Fruit fly (Drosophila melanogaster) whole organism, embryonic: ENCODE results near the gene CG14695.

Experiments
- CG4360 ChIP-seq: fragments of 200-800 bp; sonication (Bioruptor generic); IDR thresholded peaks from 2 replicates; pipeline ENCODE4 v1.3.6; 2022; ENCODE audit warnings: missing biosample characterization, missing genetic modification characterization
- HLH4C ChIP-seq: fragments of 200-800 bp; sonication (Bioruptor generic); IDR thresholded peaks from 3 replicates; pipeline ENCODE4 v1.3.6; 2022; ENCODE audit warnings: missing biosample characterization, missing genetic modification characterization; ENCODE audit not compliant: partially characterized antibody
- chinmo ChIP-seq: fragments of 200-800 bp; sonication (Bioruptor generic); IDR thresholded peaks from 4 replicates; pipeline ENCODE4 v1.3.6; 2022; ENCODE audit warnings: missing biosample characterization, missing genetic modification characterization; ENCODE audit not compliant: partially characterized antibody
- ftz-f1 ChIP-seq: fragments of 200-800 bp; sonication (Bioruptor generic); optimal IDR thresholded peaks from 2 replicates; lab custom pipeline; 2016; ENCODE audit warnings: missing biosample characterization, missing genetic modification characterization
- tna ChIP-seq: fragments of 200-800 bp; sonication (Bioruptor generic); IDR thresholded peaks from 2 replicates; pipeline ENCODE4 v1.3.6; 2022; ENCODE audit warnings: missing biosample characterization, missing genetic modification characterization; ENCODE audit not compliant: partially characterized antibody

CG14695 gene

DNA sequence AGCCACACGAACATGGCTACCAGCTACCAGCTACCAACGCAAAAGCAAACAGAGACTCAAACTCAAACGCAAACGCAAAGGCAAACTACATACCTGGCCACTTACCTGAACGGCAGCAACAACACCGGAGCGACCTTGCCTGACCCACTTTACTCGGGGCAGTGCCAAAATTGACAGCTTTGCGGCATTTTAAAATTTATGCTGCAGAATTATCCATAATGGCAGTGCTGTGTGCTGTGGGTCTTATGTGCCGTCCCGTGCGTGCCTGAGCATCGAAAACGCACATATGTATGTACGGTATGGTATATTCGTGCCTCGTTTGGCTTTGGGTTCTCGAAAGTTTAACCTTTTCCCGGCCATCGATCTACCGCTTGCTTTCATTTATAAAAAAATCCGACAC lies 50.4 kb downstream of the CG14695 start:
- TF ChIP-seq chinmo: 0 out of 4 replicates have a peak, but pooled peaks have one; percentile 26
- 0 out of 2 replicates have a peak, but pooled peaks have one; percentile 14 for TF ChIP-seq tna (GFP tag; lab: Robert Waterston, UW)
- TF ChIP-seq CG4360: 0 out of 2 replicates have a peak, but pooled peaks have one; percentile 21
- TF ChIP-seq ftz-f1 (GFP tag; lab: Kevin White, UChicago): no peak
- 0 out of 3 replicates have a peak, but pooled peaks have one; percentile 21 for TF ChIP-seq HLH4C (GFP tag; lab: Robert Waterston, UW)
- TF ChIP-seq, all 482 proteins: peak for 4
